Worm (Caenorhabditis elegans) whole organism, L4/young adult: ENCODE measurements around the gene T09D3.9.

Experiments
- dao-5 ChIP-seq: sonication (generic microtip); optimal IDR thresholded peaks from 2 replicates; lab custom pipeline; 2016; ENCODE audit warnings: missing genotype, missing genetic modification characterization, moderate library complexity, missing compliant biosample characterization
- him-1 ChIP-seq: sonication (generic microtip); optimal IDR thresholded peaks from 2 replicates; lab custom pipeline; 2016; ENCODE audit warnings: missing genotype, missing genetic modification reagents, missing genetic modification characterization, missing compliant biosample characterization

DNA sequence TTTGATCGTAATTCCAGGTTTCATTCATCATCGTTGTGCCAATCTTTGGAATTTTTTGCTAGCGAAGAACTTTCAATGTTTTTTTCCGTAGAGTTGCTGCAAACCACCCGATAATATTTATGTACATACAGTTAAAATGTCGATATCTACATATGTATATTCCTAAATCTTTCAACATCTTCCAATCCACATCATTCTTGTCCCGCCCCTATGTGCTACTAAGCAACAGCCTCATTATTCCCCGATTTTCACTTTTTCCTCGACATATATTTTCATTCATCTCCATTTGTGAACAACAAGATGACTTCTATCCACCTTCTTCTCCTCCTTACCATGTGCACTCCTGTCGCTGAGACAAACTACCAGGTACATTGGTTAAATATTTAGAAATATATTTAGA, 3.4 kb upstream of the T09D3.9 start, which contains the start of gene C35A11.3:
- no peak for TF ChIP-seq dao-5 (tag; lab: Kevin White, UChicago)
- TF ChIP-seq him-1 (tag; lab: Kevin White, UChicago): no peak
